Worm (Caenorhabditis elegans) whole organism, mixed stage, embryonic: ENCODE measurements around the gene R07E4.3.

Experiments used
- bed-3 ChIP-seq: fragments of 200-800 bp; sonication (Bioruptor generic); optimal IDR thresholded peaks from 3 replicates; lab custom pipeline; 2018; ENCODE audit warnings: mild to moderate bottlenecking, missing genetic modification characterization, moderate library complexity, missing compliant biosample characterization
- blmp-1 ChIP-seq: fragments of 150-350 bp; optimal IDR thresholded peaks from 2 replicates; lab custom pipeline; 2014; ENCODE audit warnings: missing biosample characterization, missing genetic modification characterization
- elt-3 ChIP-seq: fragments of 150-350 bp; optimal IDR thresholded peaks from 2 replicates; lab custom pipeline; 2014; ENCODE audit warnings: missing biosample characterization, missing genetic modification characterization
- lin-13 ChIP-seq: fragments of 150-350 bp; optimal IDR thresholded peaks from 2 replicates; lab custom pipeline; 2014; ENCODE audit warnings: missing biosample characterization, missing genetic modification characterization
- mab-5 ChIP-seq: fragments of 150-350 bp; optimal IDR thresholded peaks from 2 replicates; lab custom pipeline; 2014; ENCODE audit warnings: missing biosample characterization, missing genetic modification characterization
- mls-2 ChIP-seq: sonication (generic microtip); optimal IDR thresholded peaks from 2 replicates; lab custom pipeline; 2016; ENCODE audit warnings: mild to moderate bottlenecking, missing genetic modification characterization, moderate library complexity, missing compliant biosample characterization
- nhr-12 ChIP-seq: fragments of 150-350 bp; optimal IDR thresholded peaks from 2 replicates; lab custom pipeline; 2014; ENCODE audit warnings: missing biosample characterization, missing genetic modification characterization
- nhr-2 ChIP-seq: fragments of 150-350 bp; optimal IDR thresholded peaks from 2 replicates; lab custom pipeline; 2014; ENCODE audit warnings: missing biosample characterization, missing genetic modification characterization
- nhr-28 ChIP-seq: fragments of 150-350 bp; optimal IDR thresholded peaks from 2 replicates; lab custom pipeline; 2014; ENCODE audit warnings: missing biosample characterization, missing genetic modification characterization
- sptf-1 ChIP-seq: sonication (generic microtip); optimal IDR thresholded peaks from 2 replicates; lab custom pipeline; 2017; ENCODE audit warnings: mild to moderate bottlenecking, missing genetic modification characterization, moderate library complexity, missing compliant biosample characterization
- unc-39 ChIP-seq: fragments of 150-350 bp; optimal IDR thresholded peaks from 2 replicates; lab custom pipeline; 2014; ENCODE audit warnings: missing biosample characterization, missing genetic modification characterization
- unc-62 ChIP-seq: fragments of 150-350 bp; optimal IDR thresholded peaks from 2 replicates; lab custom pipeline; 2014; ENCODE audit warnings: missing biosample characterization, missing genetic modification reagents, missing genetic modification characterization

DNA sequence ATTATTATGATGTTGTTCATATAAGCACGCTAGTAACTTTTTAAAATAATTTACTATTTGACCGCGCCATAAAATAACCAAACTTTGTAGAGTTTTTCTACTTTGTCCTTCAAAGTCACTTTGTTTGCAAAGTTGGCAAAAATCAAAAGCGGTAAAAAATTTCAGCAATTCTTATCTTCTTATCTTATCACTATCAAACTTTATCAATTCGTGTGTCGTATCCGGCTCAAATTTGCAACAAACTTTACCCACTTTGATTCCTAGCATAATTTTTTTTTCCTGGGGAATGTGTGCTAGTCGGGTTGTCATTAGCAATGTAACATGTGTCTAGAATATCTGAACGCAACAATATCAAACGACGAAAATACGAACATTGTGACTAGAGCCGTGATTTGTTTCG lies 32.5 kb downstream of the R07E4.3 start:
- TF ChIP-seq mab-5 (tag; lab: Kevin White, UChicago) (no peak), blmp-1 (tag; lab: Kevin White, UChicago) (no peak), unc-39 (tag; lab: Kevin White, UChicago) (no peak), mls-2 (tag; lab: Kevin White, UChicago) (no peak), sptf-1 (tag; lab: Kevin White, UChicago) (no peak), nhr-12 (tag; lab: Kevin White, UChicago) (no peak), unc-62 (no peak), lin-13 (tag; lab: Kevin White, UChicago) (no peak), nhr-28 (tag; lab: Kevin White, UChicago) (no peak), nhr-2 (tag; lab: Kevin White, UChicago) (no peak), bed-3 (GFP tag; lab: Kevin White, UChicago) (no peak), elt-3 (tag; lab: Kevin White, UChicago) (no peak)
